Fruit fly (Drosophila melanogaster): ENCODE results near the gene CG10026.

dm6 chr2L:19442627-19443026 is 11.4 kb upstream of the CG10026 start, which contains the start of gene CG10237:
- TF ChIP-seq br (GFP tag; optimal IDR thresholded peaks at IDR 0.05) = no peak
- TF ChIP-seq Abd-B (GFP tag; optimal IDR thresholded peaks at IDR 0.05) = no peak
- TF ChIP-seq Hr78 (GFP tag; optimal IDR thresholded peaks at IDR 0.05) = no peak
- no peak for TF ChIP-seq Rel (GFP tag; optimal IDR thresholded peaks at IDR 0.05)
- TF ChIP-seq Rel (tag; optimal IDR thresholded peaks at IDR 0.05) = no peak
- no peak for TF ChIP-seq Dif (GFP tag; optimal IDR thresholded peaks at IDR 0.05; ENCODE audit: partially characterized antibody)
- TF ChIP-seq dmrt93B (GFP tag; optimal IDR thresholded peaks at IDR 0.05) = no peak
- no peak for TF ChIP-seq CG9705 (GFP tag; optimal IDR thresholded peaks at IDR 0.05)
- TF ChIP-seq brk (GFP tag; optimal IDR thresholded peaks at IDR 0.05) = no peak
- TF ChIP-seq pan (optimal IDR thresholded peaks at IDR 0.05) = no peak
- TF ChIP-seq lola (GFP tag; optimal IDR thresholded peaks at IDR 0.05) = no peak
